Worm (Caenorhabditis elegans) whole organism, young adult: ENCODE measurements around the gene D1044.4.

Source experiments
- D2030.7 ChIP-seq: fragments of 200-800 bp; sonication (Bioruptor generic); IDR thresholded peaks from 2 replicates; pipeline ENCODE4 v1.3.6; 2022; ENCODE audit warnings: missing genetic modification reagents, missing genetic modification characterization, missing compliant biosample characterization
- F22D6.2 ChIP-seq: sonication (generic microtip); optimal IDR thresholded peaks from 2 replicates; lab custom pipeline; 2016; ENCODE audit warnings: mild to moderate bottlenecking, missing genetic modification characterization, missing compliant biosample characterization
- F39B2.1 ChIP-seq: fragments of 200-800 bp; sonication (Bioruptor generic); IDR thresholded peaks from 2 replicates; pipeline ENCODE4 v1.3.6; 2022; ENCODE audit warnings: missing genetic modification reagents, missing genetic modification characterization, missing compliant biosample characterization
- K11D2.4 ChIP-seq: fragments of 200-800 bp; sonication (Bioruptor generic); IDR thresholded peaks from 2 replicates; pipeline ENCODE4 v1.3.6; 2022; ENCODE audit warnings: missing genetic modification reagents, missing genetic modification characterization, missing compliant biosample characterization
- Y53G8AR.9 ChIP-seq: fragments of 200-800 bp; sonication (Bioruptor generic); conservative IDR thresholded peaks from 2 replicates; pipeline ENCODE4 v1.3.6; 2022; ENCODE audit warnings: missing genetic modification reagents, missing genetic modification characterization, missing compliant biosample characterization
- Y95B8A.8 ChIP-seq: fragments of 200-800 bp; sonication (Bioruptor generic); IDR thresholded peaks from 2 replicates; pipeline ENCODE4 v1.3.6; 2022; ENCODE audit warnings: missing genetic modification reagents, missing genetic modification characterization, missing compliant biosample characterization
- ZK185.1 ChIP-seq: sonication (generic microtip); optimal IDR thresholded peaks from 2 replicates; lab custom pipeline; 2016; ENCODE audit warnings: mild to moderate bottlenecking, missing genetic modification characterization, missing compliant biosample characterization; ENCODE audit not compliant: poor library complexity, severe bottlenecking
- ama-1 ChIP-seq, 3 experiments: fragments of 150-350 bp in 1 of 3; sonication (generic microtip) in 2 of 3; optimal IDR thresholded peaks; 2 replicates each; lab custom pipeline; 2014 to 2018; ENCODE audit warnings: missing biosample characterization in 2 of 3, missing genetic modification characterization in 2 of 3, missing genetic modification reagents in 2 of 3
- attf-6 ChIP-seq: fragments of 200-800 bp; sonication (Bioruptor generic); IDR thresholded peaks from 2 replicates; pipeline ENCODE4 v1.3.6; 2022; ENCODE audit warnings: missing genetic modification reagents, missing genetic modification characterization, missing compliant biosample characterization
- cebp-1 ChIP-seq, 2 experiments: fragments of 200-800 bp in 1 of 2; sonication (Bioruptor generic) in 1 of 2; sonication (generic microtip) in 1 of 2; IDR thresholded peaks in 1 of 2; optimal IDR thresholded peaks in 1 of 2; 2 replicates each; pipeline versions ENCODE4 v1.3.6 to Lab custom; 2017 to 2022; ENCODE audit warnings: missing compliant biosample characterization in 2 of 2, missing genetic modification characterization in 2 of 2, mild to moderate bottlenecking in 1 of 2, missing genetic modification reagents in 1 of 2, moderate library complexity in 1 of 2
- ceh-100 ChIP-seq: fragments of 200-800 bp; sonication (Bioruptor generic); IDR thresholded peaks from 2 replicates; pipeline ENCODE4 v1.3.6; 2022; ENCODE audit warnings: missing genetic modification reagents, missing genetic modification characterization, missing compliant biosample characterization
- ceh-40 ChIP-seq: fragments of 200-800 bp; sonication (Bioruptor generic); IDR thresholded peaks from 2 replicates; pipeline ENCODE4 v1.3.6; 2022; ENCODE audit warnings: missing genetic modification characterization, missing compliant biosample characterization
- ceh-58 ChIP-seq: fragments of 200-800 bp; sonication (Bioruptor generic); IDR thresholded peaks from 2 replicates; pipeline ENCODE4 v1.3.6; 2022; ENCODE audit warnings: missing genetic modification characterization, missing compliant biosample characterization
- ceh-79 ChIP-seq: sonication (generic microtip); optimal IDR thresholded peaks from 2 replicates; lab custom pipeline; 2017; ENCODE audit warnings: mild to moderate bottlenecking, missing genetic modification characterization, missing compliant biosample characterization
- ceh-91 ChIP-seq: fragments of 200-800 bp; sonication (Bioruptor generic); IDR thresholded peaks from 2 replicates; pipeline ENCODE4 v1.3.6; 2022; ENCODE audit warnings: missing genetic modification reagents, missing genetic modification characterization, missing compliant biosample characterization
- die-1 ChIP-seq: sonication (generic microtip); optimal IDR thresholded peaks from 2 replicates; lab custom pipeline; 2016; ENCODE audit warnings: missing genotype, mild to moderate bottlenecking, missing genetic modification characterization, missing compliant biosample characterization
- dpl-1 ChIP-seq: fragments of 150-350 bp; optimal IDR thresholded peaks from 2 replicates; lab custom pipeline; 2014; ENCODE audit warnings: missing biosample characterization, missing genetic modification reagents, missing genetic modification characterization
- efl-1 ChIP-seq: fragments of 150-350 bp; optimal IDR thresholded peaks from 2 replicates; lab custom pipeline; 2014; ENCODE audit warnings: missing biosample characterization, missing genetic modification reagents, missing genetic modification characterization
- gei-17 ChIP-seq: fragments of 200-800 bp; sonication (Bioruptor generic); optimal IDR thresholded peaks from 2 replicates; lab custom pipeline; 2018; ENCODE audit warnings: mild to moderate bottlenecking, missing genetic modification characterization, missing compliant biosample characterization
- hmg-1.2 ChIP-seq: fragments of 200-800 bp; sonication (Bioruptor generic); IDR thresholded peaks from 2 replicates; pipeline ENCODE4 v1.3.6; 2022; ENCODE audit warnings: missing genetic modification reagents, missing genetic modification characterization, missing compliant biosample characterization
- hmg-20 ChIP-seq: fragments of 200-800 bp; sonication (Bioruptor generic); IDR thresholded peaks from 2 replicates; pipeline ENCODE4 v1.3.6; 2022; ENCODE audit warnings: missing genetic modification reagents, missing genetic modification characterization, missing compliant biosample characterization
- hrde-1 ChIP-seq: sonication (generic microtip); optimal IDR thresholded peaks from 2 replicates; lab custom pipeline; 2016; ENCODE audit warnings: missing genetic modification characterization, mild to moderate bottlenecking, missing compliant biosample characterization, moderate library complexity, missing genotype, missing genetic modification reagents, borderline replicate concordance
- hsf-1 ChIP-seq: fragments of 200-800 bp; sonication (Bioruptor generic); IDR thresholded peaks from 2 replicates; pipeline ENCODE4 v1.3.6; 2022; ENCODE audit warnings: missing genetic modification reagents, missing genetic modification characterization, missing compliant biosample characterization
- lir-1 ChIP-seq: fragments of 200-800 bp; sonication (Bioruptor generic); conservative IDR thresholded peaks from 2 replicates; pipeline ENCODE4 v1.3.6; 2022; ENCODE audit warnings: missing genetic modification reagents, missing genetic modification characterization, missing compliant biosample characterization
- lsl-1 ChIP-seq: fragments of 200-800 bp; sonication (Bioruptor generic); optimal IDR thresholded peaks from 2 replicates; lab custom pipeline; 2018; ENCODE audit warnings: mild to moderate bottlenecking, missing genetic modification characterization, moderate library complexity, missing compliant biosample characterization
- lsy-27 ChIP-seq: sonication (generic microtip); optimal IDR thresholded peaks from 2 replicates; lab custom pipeline; 2017; ENCODE audit warnings: missing genetic modification characterization, mild to moderate bottlenecking, missing compliant biosample characterization, antibody characterized with exemption, missing genotype, borderline replicate concordance; ENCODE audit not compliant: insufficient read depth
- madf-3 ChIP-seq: fragments of 200-800 bp; sonication (Bioruptor generic); IDR thresholded peaks from 2 replicates; pipeline ENCODE4 v1.3.6; 2022; ENCODE audit warnings: missing genetic modification reagents, missing genetic modification characterization, missing compliant biosample characterization
- madf-8 ChIP-seq: fragments of 200-800 bp; sonication (Bioruptor generic); conservative IDR thresholded peaks from 2 replicates; pipeline ENCODE4 v1.3.6; 2022; ENCODE audit warnings: missing genetic modification reagents, missing genetic modification characterization, missing compliant biosample characterization
- nfya-1 ChIP-seq: sonication (generic microtip); optimal IDR thresholded peaks from 2 replicates; lab custom pipeline; 2017; ENCODE audit warnings: antibody characterized with exemption, missing compliant biosample characterization, missing genetic modification characterization, borderline replicate concordance; ENCODE audit not compliant: insufficient read depth
- nfyb-1 ChIP-seq: fragments of 200-800 bp; sonication (Bioruptor generic); IDR thresholded peaks from 2 replicates; pipeline ENCODE4 v1.3.6; 2022; ENCODE audit warnings: missing genetic modification reagents, missing genetic modification characterization, missing compliant biosample characterization
- nhr-120 ChIP-seq: fragments of 200-800 bp; sonication (Bioruptor generic); IDR thresholded peaks from 2 replicates; pipeline ENCODE4 v1.3.6; 2022; ENCODE audit warnings: missing genetic modification characterization, missing compliant biosample characterization
- nhr-80 ChIP-seq: sonication (generic microtip); optimal IDR thresholded peaks from 2 replicates; lab custom pipeline; 2016; ENCODE audit warnings: missing genetic modification characterization, missing compliant biosample characterization
- pbrm-1 ChIP-seq: fragments of 200-800 bp; sonication (Bioruptor generic); IDR thresholded peaks from 2 replicates; pipeline ENCODE4 v1.3.6; 2022; ENCODE audit warnings: missing genetic modification reagents, missing genetic modification characterization, missing compliant biosample characterization
- repo-1 ChIP-seq: sonication (generic microtip); optimal IDR thresholded peaks from 2 replicates; lab custom pipeline; 2017; ENCODE audit warnings: mild to moderate bottlenecking, missing genetic modification characterization, missing compliant biosample characterization
- snpc-4 ChIP-seq, 5 experiments: fragments of 150-350 bp in 1 of 5; sonication (generic microtip) in 4 of 5; optimal IDR thresholded peaks; 2 replicates each; lab custom pipeline; 2014 to 2018; ENCODE audit warnings: missing genetic modification characterization in 5 of 5, missing biosample characterization in 3 of 5, antibody characterized with exemption in 2 of 5, mild to moderate bottlenecking in 2 of 5, missing compliant biosample characterization in 2 of 5, missing genotype in 2 of 5, moderate library complexity in 2 of 5, missing genetic modification reagents in 1 of 5
- sptf-2 ChIP-seq: fragments of 200-800 bp; sonication (Bioruptor generic); optimal IDR thresholded peaks from 2 replicates; lab custom pipeline; 2018; ENCODE audit warnings: mild to moderate bottlenecking, missing genetic modification characterization, missing compliant biosample characterization
- tbp1 ChIP-seq: fragments of 200-800 bp; sonication (Bioruptor generic); optimal IDR thresholded peaks from 2 replicates; lab custom pipeline; 2018; ENCODE audit warnings: mild to moderate bottlenecking, missing genetic modification characterization, missing compliant biosample characterization
- tbx-9 ChIP-seq: sonication (generic microtip); optimal IDR thresholded peaks from 2 replicates; lab custom pipeline; 2016; ENCODE audit warnings: borderline replicate concordance, missing genetic modification characterization, inconsistent platforms, missing compliant biosample characterization
- unc-130 ChIP-seq: sonication (generic microtip); optimal IDR thresholded peaks from 2 replicates; lab custom pipeline; 2016; ENCODE audit warnings: missing genetic modification reagents, missing genetic modification characterization, missing compliant biosample characterization
- ztf-22 ChIP-seq: fragments of 200-800 bp; sonication (Bioruptor generic); optimal IDR thresholded peaks from 2 replicates; lab custom pipeline; 2018; ENCODE audit warnings: mild to moderate bottlenecking, missing genetic modification characterization, moderate library complexity, missing compliant biosample characterization

D1044.4 gene

DNA sequence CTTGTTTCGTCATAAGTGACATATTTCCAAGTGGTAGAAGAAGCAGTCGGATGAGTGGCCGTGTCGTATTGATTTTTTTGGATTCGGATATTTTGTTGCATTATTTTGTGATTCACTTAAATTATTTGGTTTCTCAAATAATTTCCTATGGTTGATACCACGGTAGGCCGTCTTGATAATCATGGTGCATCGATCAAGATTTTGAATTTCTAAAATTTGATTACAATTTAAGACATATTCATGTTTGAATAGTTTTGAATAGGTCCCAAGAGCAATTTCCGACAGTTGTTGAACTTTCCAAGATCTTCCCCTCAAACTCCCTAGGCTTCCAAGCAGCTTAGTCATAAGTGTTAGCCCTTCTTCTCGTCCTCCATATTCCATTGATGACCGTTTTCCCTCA lies at the start of gene D1044.4:
D1044.4 (minus strand) TSS at position 101 of the 400 bp plus-strand sequence.
- TF ChIP-seq dpl-1 (GFP tag; lab: Kevin White, UChicago) (no peak), hmg-20 (GFP tag; lab: Robert Waterston, UW) (no peak), ceh-79 (tag; lab: Kevin White, UChicago) (no peak), ceh-40 (GFP tag; lab: Robert Waterston, UW) (no peak), lsl-1 (no peak), snpc-4 (GFP tag; optimal IDR thresholded peaks at IDR 0.05; lab: Kevin White, UChicago) (no peak), snpc-4 (tag; optimal IDR thresholded peaks at IDR 0.05; lab: Kevin White, UChicago) (no peak), lir-1 (GFP tag; lab: Robert Waterston, UW) (no peak), cebp-1 (GFP tag; IDR thresholded peaks at IDR 0.05; lab: Robert Waterston, UW) (no peak), cebp-1 (tag; optimal IDR thresholded peaks at IDR 0.05; lab: Kevin White, UChicago) (no peak), ceh-91 (GFP tag; lab: Robert Waterston, UW) (no peak), ceh-58 (GFP tag; lab: Robert Waterston, UW) (no peak), die-1 (tag; lab: Kevin White, UChicago) (no peak), sptf-2 (GFP tag; lab: Kevin White, UChicago) (no peak), Y95B8A.8 (no peak), unc-130 (GFP tag; lab: Kevin White, UChicago) (no peak), D2030.7 (GFP tag; lab: Robert Waterston, UW) (no peak), pbrm-1 (GFP tag; lab: Robert Waterston, UW) (no peak), nfya-1 (tag; lab: Kevin White, UChicago) (no peak)

DNA sequence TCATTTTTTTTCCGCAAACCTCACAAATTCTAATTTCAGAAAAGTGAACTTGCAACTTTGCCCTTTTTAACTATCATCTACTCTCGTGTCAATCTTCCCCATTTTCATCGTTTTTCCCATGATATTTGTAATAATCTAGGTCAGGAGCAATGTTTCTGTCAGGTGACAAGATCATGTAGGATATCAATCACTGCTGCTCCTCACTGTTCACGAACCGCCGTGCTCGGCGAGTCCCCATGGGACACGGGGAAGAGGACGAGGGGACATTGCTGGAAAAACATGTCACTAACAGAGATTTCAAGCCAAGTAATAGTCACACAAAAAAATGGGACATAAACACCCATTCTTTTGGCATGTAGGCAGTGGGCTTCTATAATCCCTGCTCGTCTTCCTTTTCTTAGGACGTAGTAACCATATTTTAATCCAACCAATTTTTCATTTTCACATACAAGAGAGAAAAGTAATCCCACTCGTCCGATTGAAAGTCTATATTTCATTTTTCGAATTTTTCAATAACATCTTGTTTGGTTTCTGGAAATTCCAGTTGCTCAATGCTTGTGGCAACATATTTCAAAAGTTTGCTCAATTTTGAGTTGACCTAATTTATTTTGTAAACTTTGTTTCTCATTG lies 49.1 kb upstream of the D1044.4 start:
- no peak for TF ChIP-seq ama-1 (optimal IDR thresholded peaks at IDR 0.05; lab: Kevin White, UChicago)
- TF ChIP-seq ama-1 (GFP tag; optimal IDR thresholded peaks at IDR 0.05; lab: Kevin White, UChicago) = no peak
- no peak for TF ChIP-seq attf-6 (GFP tag; lab: Robert Waterston, UW)
- no peak for TF ChIP-seq die-1 (tag; lab: Kevin White, UChicago)
- no peak for TF ChIP-seq nfyb-1
- no peak for TF ChIP-seq pbrm-1 (GFP tag; lab: Robert Waterston, UW)
- TF ChIP-seq K11D2.4 (GFP tag; lab: Robert Waterston, UW) = no peak
- no peak for TF ChIP-seq F39B2.1 (GFP tag; lab: Robert Waterston, UW)
- TF ChIP-seq F22D6.2 (tag; lab: Kevin White, UChicago) = no peak
- TF ChIP-seq madf-8 (GFP tag; lab: Robert Waterston, UW) = no peak
- no peak for TF ChIP-seq sptf-2 (GFP tag; lab: Kevin White, UChicago)
- TF ChIP-seq madf-3 (GFP tag; lab: Robert Waterston, UW) = no peak
- no peak for TF ChIP-seq hmg-1.2 (GFP tag; lab: Robert Waterston, UW)
- TF ChIP-seq ztf-22 (GFP tag; lab: Kevin White, UChicago) = no peak
- no peak for TF ChIP-seq nhr-80
- no peak for TF ChIP-seq repo-1 (tag; lab: Kevin White, UChicago)
- no peak for TF ChIP-seq snpc-4 (GFP tag; optimal IDR thresholded peaks at IDR 0.05; lab: Kevin White, UChicago)
- TF ChIP-seq snpc-4 (tag; optimal IDR thresholded peaks at IDR 0.05; lab: Kevin White, UChicago) = no peak
- no peak for TF ChIP-seq tbp1
- TF ChIP-seq lsy-27 (tag; lab: Kevin White, UChicago) = no peak
- TF ChIP-seq Y53G8AR.9 (GFP tag; lab: Robert Waterston, UW) = no peak
- no peak for TF ChIP-seq dpl-1 (GFP tag; lab: Kevin White, UChicago)

DNA sequence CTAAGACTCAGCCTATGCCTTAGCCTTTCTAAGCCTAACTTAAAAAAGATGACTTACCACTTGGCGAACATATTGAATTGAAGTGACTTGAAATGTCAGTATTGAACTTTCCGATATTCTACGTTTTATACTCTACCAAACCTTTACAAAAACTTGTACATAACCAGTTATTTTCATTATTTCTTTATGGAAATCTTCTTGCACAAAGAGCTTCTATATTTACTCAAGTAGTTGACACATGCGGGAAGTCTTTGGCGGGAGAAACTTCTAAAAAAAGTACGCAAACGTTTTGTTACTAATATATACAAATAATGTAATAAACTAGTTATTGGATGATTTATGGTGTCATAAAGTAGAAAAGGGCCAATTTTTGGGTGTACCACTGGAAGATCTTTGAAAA lies 46.8 kb upstream of the D1044.4 start, which contains the start of gene nspb-12:
nspb-12 (minus strand) TSS at position 101 of the 400 bp plus-strand sequence.
- no peak for TF ChIP-seq nhr-120 (GFP tag; lab: Robert Waterston, UW)
- no peak for TF ChIP-seq efl-1
- TF ChIP-seq hrde-1 (tag; lab: Kevin White, UChicago) = no peak
- no peak for TF ChIP-seq ZK185.1 (tag; lab: Kevin White, UChicago)
- TF ChIP-seq madf-3 (GFP tag; lab: Robert Waterston, UW) = no peak
- no peak for TF ChIP-seq ceh-100
- no peak for TF ChIP-seq hsf-1
- no peak for TF ChIP-seq gei-17 (GFP tag; lab: Kevin White, UChicago)
- no peak for TF ChIP-seq snpc-4 (GFP tag; optimal IDR thresholded peaks at IDR 0.05; lab: Kevin White, UChicago)
- no peak for TF ChIP-seq snpc-4 (tag; optimal IDR thresholded peaks at IDR 0.05; lab: Kevin White, UChicago)
- no peak for TF ChIP-seq tbx-9 (tag; lab: Kevin White, UChicago)
- TF ChIP-seq, all 124 proteins: peak for 0
